Worm (Caenorhabditis elegans) whole organism, young adult: Measurements from ENCODE around the gene osm-8.
A peak's percentile ranks its signal among the peaks of the same experiment; 100 is the strongest.

Experiments
- B0261.1 ChIP-seq: sonication (generic microtip); optimal IDR thresholded peaks from 2 replicates; lab custom pipeline; 2016; ENCODE audit warnings: mild to moderate bottlenecking, missing genetic modification characterization, moderate library complexity, missing compliant biosample characterization
- B0336.3 ChIP-seq: fragments of 200-800 bp; sonication (Bioruptor generic); IDR thresholded peaks from 2 replicates; pipeline ENCODE4 v1.3.6; 2022; ENCODE audit warnings: missing genetic modification characterization, missing compliant biosample characterization
- D2030.7 ChIP-seq: fragments of 200-800 bp; sonication (Bioruptor generic); IDR thresholded peaks from 2 replicates; pipeline ENCODE4 v1.3.6; 2022; ENCODE audit warnings: missing genetic modification reagents, missing genetic modification characterization, missing compliant biosample characterization
- F49E8.2 ChIP-seq: sonication (generic microtip); optimal IDR thresholded peaks from 3 replicates; lab custom pipeline; 2017; ENCODE audit warnings: missing genetic modification characterization, mild to moderate bottlenecking, missing compliant biosample characterization, antibody characterized with exemption, moderate library complexity; ENCODE audit not compliant: insufficient read depth
- F52B5.7 ChIP-seq: sonication (generic microtip); optimal IDR thresholded peaks from 2 replicates; lab custom pipeline; 2016; ENCODE audit warnings: mild to moderate bottlenecking, missing genetic modification characterization, missing compliant biosample characterization
- F55B11.4 ChIP-seq: sonication (generic microtip); optimal IDR thresholded peaks from 2 replicates; lab custom pipeline; 2016; ENCODE audit warnings: missing compliant biosample characterization, missing genetic modification characterization, borderline replicate concordance; ENCODE audit not compliant: insufficient read depth
- F57C9.4 ChIP-seq: sonication (generic microtip); optimal IDR thresholded peaks from 2 replicates; lab custom pipeline; 2017; ENCODE audit warnings: mild to moderate bottlenecking, missing genetic modification characterization, missing compliant biosample characterization
- K12H6.12 ChIP-seq: fragments of 200-800 bp; sonication (Bioruptor generic); optimal IDR thresholded peaks from 2 replicates; lab custom pipeline; 2018; ENCODE audit warnings: mild to moderate bottlenecking, missing genetic modification characterization, missing compliant biosample characterization
- T26A5.8 ChIP-seq: sonication (generic microtip); optimal IDR thresholded peaks from 2 replicates; lab custom pipeline; 2016; ENCODE audit warnings: missing genetic modification characterization, missing compliant biosample characterization
- attf-5 ChIP-seq: fragments of 200-800 bp; sonication (Bioruptor generic); optimal IDR thresholded peaks from 2 replicates; lab custom pipeline; 2018; ENCODE audit warnings: mild to moderate bottlenecking, missing genetic modification characterization, missing compliant biosample characterization
- bed-2 ChIP-seq: fragments of 200-800 bp; sonication (Bioruptor generic); IDR thresholded peaks from 2 replicates; pipeline ENCODE4 v1.3.6; 2022; ENCODE audit warnings: missing genetic modification reagents, missing genetic modification characterization, missing compliant biosample characterization
- ccch-3 ChIP-seq: fragments of 200-800 bp; sonication (Bioruptor generic); optimal IDR thresholded peaks from 2 replicates; lab custom pipeline; 2018; ENCODE audit warnings: mild to moderate bottlenecking, missing genetic modification characterization, missing compliant biosample characterization
- cebp-1 ChIP-seq, 2 experiments: fragments of 200-800 bp in 1 of 2; sonication (Bioruptor generic) in 1 of 2; sonication (generic microtip) in 1 of 2; IDR thresholded peaks in 1 of 2; optimal IDR thresholded peaks in 1 of 2; 2 replicates each; pipeline versions ENCODE4 v1.3.6 to Lab custom; 2017 to 2022; ENCODE audit warnings: missing compliant biosample characterization in 2 of 2, missing genetic modification characterization in 2 of 2, mild to moderate bottlenecking in 1 of 2, missing genetic modification reagents in 1 of 2, moderate library complexity in 1 of 2
- cebp-2 ChIP-seq: fragments of 200-800 bp; sonication (Bioruptor generic); IDR thresholded peaks from 2 replicates; pipeline ENCODE4 v1.3.6; 2022; ENCODE audit warnings: missing genetic modification characterization, missing compliant biosample characterization
- ceh-27 ChIP-seq: fragments of 200-800 bp; sonication (Bioruptor generic); optimal IDR thresholded peaks from 2 replicates; lab custom pipeline; 2018; ENCODE audit warnings: mild to moderate bottlenecking, missing genetic modification characterization, moderate library complexity, missing compliant biosample characterization
- ceh-58 ChIP-seq: fragments of 200-800 bp; sonication (Bioruptor generic); IDR thresholded peaks from 2 replicates; pipeline ENCODE4 v1.3.6; 2022; ENCODE audit warnings: missing genetic modification characterization, missing compliant biosample characterization
- ceh-91 ChIP-seq: fragments of 200-800 bp; sonication (Bioruptor generic); IDR thresholded peaks from 2 replicates; pipeline ENCODE4 v1.3.6; 2022; ENCODE audit warnings: missing genetic modification reagents, missing genetic modification characterization, missing compliant biosample characterization
- die-1 ChIP-seq: sonication (generic microtip); optimal IDR thresholded peaks from 2 replicates; lab custom pipeline; 2016; ENCODE audit warnings: missing genotype, mild to moderate bottlenecking, missing genetic modification characterization, missing compliant biosample characterization
- dox-1 ChIP-seq: fragments of 200-800 bp; sonication (Bioruptor generic); IDR thresholded peaks from 2 replicates; pipeline ENCODE4 v1.3.6; 2022; ENCODE audit warnings: missing genetic modification reagents, missing genetic modification characterization, missing compliant biosample characterization
- dpff-1 ChIP-seq: sonication (generic microtip); optimal IDR thresholded peaks from 2 replicates; lab custom pipeline; 2017; ENCODE audit warnings: mild to moderate bottlenecking, missing genetic modification characterization, missing compliant biosample characterization
- egl-18 ChIP-seq: fragments of 200-800 bp; sonication (Bioruptor generic); IDR thresholded peaks from 2 replicates; pipeline ENCODE4 v1.3.6; 2022; ENCODE audit warnings: missing genetic modification reagents, missing genetic modification characterization, missing compliant biosample characterization
- egrh-3 ChIP-seq: fragments of 200-800 bp; sonication (Bioruptor generic); IDR thresholded peaks from 2 replicates; pipeline ENCODE4 v1.3.6; 2022; ENCODE audit warnings: missing genetic modification reagents, missing genetic modification characterization, missing compliant biosample characterization
- gei-17 ChIP-seq: fragments of 200-800 bp; sonication (Bioruptor generic); optimal IDR thresholded peaks from 2 replicates; lab custom pipeline; 2018; ENCODE audit warnings: mild to moderate bottlenecking, missing genetic modification characterization, missing compliant biosample characterization
- hmg-1.2 ChIP-seq: fragments of 200-800 bp; sonication (Bioruptor generic); IDR thresholded peaks from 2 replicates; pipeline ENCODE4 v1.3.6; 2022; ENCODE audit warnings: missing genetic modification reagents, missing genetic modification characterization, missing compliant biosample characterization
- hrde-1 ChIP-seq: sonication (generic microtip); optimal IDR thresholded peaks from 2 replicates; lab custom pipeline; 2016; ENCODE audit warnings: missing genetic modification characterization, mild to moderate bottlenecking, missing compliant biosample characterization, moderate library complexity, missing genotype, missing genetic modification reagents, borderline replicate concordance
- let-526 ChIP-seq: fragments of 200-800 bp; sonication (Bioruptor generic); IDR thresholded peaks from 2 replicates; pipeline ENCODE4 v1.3.6; 2022; ENCODE audit warnings: missing genetic modification reagents, missing genetic modification characterization, missing compliant biosample characterization
- lin-35 ChIP-seq, 3 experiments: fragments of 150-350 bp in 2 of 3; sonication (generic microtip) in 1 of 3; optimal IDR thresholded peaks; 2 replicates each; lab custom pipeline; 2014 to 2018; ENCODE audit warnings: missing biosample characterization in 3 of 3, missing genetic modification characterization in 3 of 3, missing genetic modification reagents in 3 of 3
- lin-40 ChIP-seq: sonication (generic microtip); optimal IDR thresholded peaks from 2 replicates; lab custom pipeline; 2016; ENCODE audit warnings: missing genetic modification characterization, mild to moderate bottlenecking, missing compliant biosample characterization, missing genotype, missing genetic modification reagents
- lsl-1 ChIP-seq: fragments of 200-800 bp; sonication (Bioruptor generic); optimal IDR thresholded peaks from 2 replicates; lab custom pipeline; 2018; ENCODE audit warnings: mild to moderate bottlenecking, missing genetic modification characterization, moderate library complexity, missing compliant biosample characterization
- madf-10 ChIP-seq: sonication (generic microtip); optimal IDR thresholded peaks from 2 replicates; lab custom pipeline; 2016; ENCODE audit warnings: mild to moderate bottlenecking, missing genetic modification characterization, missing compliant biosample characterization
- madf-8 ChIP-seq: fragments of 200-800 bp; sonication (Bioruptor generic); conservative IDR thresholded peaks from 2 replicates; pipeline ENCODE4 v1.3.6; 2022; ENCODE audit warnings: missing genetic modification reagents, missing genetic modification characterization, missing compliant biosample characterization
- mcd-1 ChIP-seq: fragments of 200-800 bp; sonication (Bioruptor generic); IDR thresholded peaks from 2 replicates; pipeline ENCODE4 v1.3.6; 2022; ENCODE audit warnings: missing genetic modification reagents, missing genetic modification characterization, missing compliant biosample characterization
- nfya-2 ChIP-seq: fragments of 200-800 bp; sonication (Bioruptor generic); IDR thresholded peaks from 2 replicates; pipeline ENCODE4 v1.3.6; 2022; ENCODE audit warnings: missing genetic modification reagents, missing genetic modification characterization, missing compliant biosample characterization
- nfyb-1 ChIP-seq: fragments of 200-800 bp; sonication (Bioruptor generic); IDR thresholded peaks from 2 replicates; pipeline ENCODE4 v1.3.6; 2022; ENCODE audit warnings: missing genetic modification reagents, missing genetic modification characterization, missing compliant biosample characterization
- rcor-1 ChIP-seq: fragments of 200-800 bp; sonication (Bioruptor generic); IDR thresholded peaks from 2 replicates; pipeline ENCODE4 v1.3.6; 2022; ENCODE audit warnings: missing genetic modification reagents, missing genetic modification characterization, missing compliant biosample characterization
- repo-1 ChIP-seq: sonication (generic microtip); optimal IDR thresholded peaks from 2 replicates; lab custom pipeline; 2017; ENCODE audit warnings: mild to moderate bottlenecking, missing genetic modification characterization, missing compliant biosample characterization
- snpc-3.4 ChIP-seq: sonication (generic microtip); optimal IDR thresholded peaks from 2 replicates; lab custom pipeline; 2017; ENCODE audit warnings: missing genetic modification characterization, mild to moderate bottlenecking, missing compliant biosample characterization, antibody characterized with exemption, moderate library complexity, missing genotype, missing genetic modification reagents
- snpc-4 ChIP-seq, 5 experiments: fragments of 150-350 bp in 1 of 5; sonication (generic microtip) in 4 of 5; optimal IDR thresholded peaks; 2 replicates each; lab custom pipeline; 2014 to 2018; ENCODE audit warnings: missing genetic modification characterization in 5 of 5, missing biosample characterization in 3 of 5, antibody characterized with exemption in 2 of 5, mild to moderate bottlenecking in 2 of 5, missing compliant biosample characterization in 2 of 5, missing genotype in 2 of 5, moderate library complexity in 2 of 5, missing genetic modification reagents in 1 of 5
- tbx-9 ChIP-seq: sonication (generic microtip); optimal IDR thresholded peaks from 2 replicates; lab custom pipeline; 2016; ENCODE audit warnings: borderline replicate concordance, missing genetic modification characterization, inconsistent platforms, missing compliant biosample characterization
- unc-62 ChIP-seq: fragments of 150-350 bp; optimal IDR thresholded peaks from 2 replicates; lab custom pipeline; 2014; ENCODE audit warnings: missing biosample characterization, missing genetic modification reagents, missing genetic modification characterization
- zfh-2 ChIP-seq: fragments of 200-800 bp; sonication (Bioruptor generic); conservative IDR thresholded peaks from 2 replicates; pipeline ENCODE4 v1.3.6; 2022; ENCODE audit warnings: missing genetic modification reagents, missing genetic modification characterization, missing compliant biosample characterization
- ztf-25 ChIP-seq: fragments of 200-800 bp; sonication (Bioruptor generic); IDR thresholded peaks from 2 replicates; pipeline ENCODE4 v1.3.6; 2022; ENCODE audit warnings: missing genetic modification reagents, missing genetic modification characterization, missing compliant biosample characterization
- ztf-26 ChIP-seq: sonication (generic microtip); optimal IDR thresholded peaks from 2 replicates; lab custom pipeline; 2017; ENCODE audit warnings: missing genetic modification characterization, missing compliant biosample characterization
- ztf-3 ChIP-seq: fragments of 200-800 bp; sonication (Bioruptor generic); optimal IDR thresholded peaks from 2 replicates; lab custom pipeline; 2018; ENCODE audit warnings: mild to moderate bottlenecking, missing genetic modification characterization, missing compliant biosample characterization

Gene osm-8

DNA sequence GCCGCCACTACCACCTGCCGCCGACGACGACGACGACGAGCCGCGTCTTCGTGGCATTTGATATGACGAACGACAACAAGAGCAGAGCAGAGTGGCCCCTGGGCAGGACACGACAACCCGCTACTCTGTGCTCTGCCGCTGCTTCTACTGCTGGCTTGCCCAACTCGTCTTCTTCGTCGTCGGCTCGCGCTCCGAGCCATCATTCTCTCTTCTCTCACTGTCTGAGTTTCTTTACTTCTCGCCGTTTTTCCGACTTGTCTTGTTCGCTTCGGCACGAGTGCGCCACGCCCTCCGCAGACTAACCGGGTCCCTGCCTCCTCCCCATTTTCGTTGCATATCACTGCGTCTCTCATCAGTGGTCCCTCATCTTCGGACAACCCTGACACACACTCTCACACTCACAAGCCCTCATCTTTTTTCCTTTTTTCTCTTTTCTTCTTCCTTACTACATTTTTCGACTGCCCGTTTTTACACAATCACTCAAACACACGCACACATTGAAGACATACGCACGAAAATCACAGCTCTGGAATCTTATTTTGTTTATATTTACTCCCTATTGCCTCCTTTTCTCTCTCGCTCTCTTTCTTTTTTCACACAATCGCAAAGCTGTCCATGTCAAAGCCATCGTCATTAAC, 36.9 kb upstream of the osm-8 start:
- no peak for TF ChIP-seq cebp-2 (GFP tag; lab: Robert Waterston, UW)
- TF ChIP-seq lsl-1 (GFP tag; lab: Kevin White, UChicago), result no peak
- TF ChIP-seq ztf-25 (GFP tag; lab: Robert Waterston, UW), result no peak
- TF ChIP-seq let-526 (GFP tag; lab: Robert Waterston, UW), result no peak
- TF ChIP-seq F52B5.7 (tag; lab: Kevin White, UChicago), result no peak
- TF ChIP-seq egl-18 (GFP tag; lab: Robert Waterston, UW), result no peak
- TF ChIP-seq egrh-3, result peak; percentile 84
- TF ChIP-seq cebp-1 (GFP tag; IDR thresholded peaks at IDR 0.05; lab: Robert Waterston, UW), result no peak
- peak; percentile 58 for TF ChIP-seq cebp-1 (tag; optimal IDR thresholded peaks at IDR 0.05; lab: Kevin White, UChicago)
- peak in 1 of 3 experiments; percentile 46 for TF ChIP-seq lin-35 (GFP tag; optimal IDR thresholded peaks at IDR 0.05; lab: Kevin White, UChicago)
- no peak for TF ChIP-seq dpff-1 (tag; lab: Kevin White, UChicago)
- TF ChIP-seq ztf-3 (GFP tag; lab: Kevin White, UChicago), result no peak
- no peak for TF ChIP-seq B0261.1 (tag; lab: Kevin White, UChicago)
- no peak for TF ChIP-seq F57C9.4 (tag; lab: Kevin White, UChicago)
- TF ChIP-seq F55B11.4 (tag; lab: Kevin White, UChicago), result no peak
- peak; percentile 43 for TF ChIP-seq ceh-27
- no peak for TF ChIP-seq nfya-2 (GFP tag; lab: Robert Waterston, UW)
- TF ChIP-seq hmg-1.2 (GFP tag; lab: Robert Waterston, UW), result peak; percentile 38; the same call in 1 of the 2 replicates
- no peak for TF ChIP-seq hrde-1 (tag; lab: Kevin White, UChicago)
- no peak for TF ChIP-seq snpc-4 (GFP tag; optimal IDR thresholded peaks at IDR 0.05; lab: Kevin White, UChicago)
- peak in 1 of 4 experiments; percentile 10 for TF ChIP-seq snpc-4 (tag; optimal IDR thresholded peaks at IDR 0.05; lab: Kevin White, UChicago)
- no peak for TF ChIP-seq ceh-58 (GFP tag; lab: Robert Waterston, UW)
- no peak for TF ChIP-seq F49E8.2
- no peak for TF ChIP-seq D2030.7 (GFP tag; lab: Robert Waterston, UW)
- TF ChIP-seq snpc-3.4 (tag; lab: Kevin White, UChicago), result no peak
- no peak for TF ChIP-seq madf-8 (GFP tag; lab: Robert Waterston, UW)
- no peak for TF ChIP-seq B0336.3
- no peak for TF ChIP-seq ztf-26 (tag; lab: Kevin White, UChicago)
- 0 out of 2 replicates have a peak, but pooled peaks have one; percentile 14 for TF ChIP-seq dox-1
- no peak for TF ChIP-seq nfyb-1 (GFP tag; lab: Robert Waterston, UW)
- no peak for TF ChIP-seq ccch-3
- TF ChIP-seq lin-40 (tag; lab: Kevin White, UChicago), result peak; percentile 32
- TF ChIP-seq zfh-2 (GFP tag; lab: Robert Waterston, UW), result peak; percentile 93
- peak; percentile 37 for TF ChIP-seq attf-5 (GFP tag; lab: Kevin White, UChicago)
- no peak for TF ChIP-seq repo-1 (tag; lab: Kevin White, UChicago)
- no peak for TF ChIP-seq unc-62 (GFP tag; lab: Kevin White, UChicago)
- TF ChIP-seq die-1 (tag; lab: Kevin White, UChicago), result no peak
- peak; percentile 35; the same call in 1 of the 2 replicates for TF ChIP-seq rcor-1 (GFP tag; lab: Robert Waterston, UW)
- no peak for TF ChIP-seq bed-2 (GFP tag; lab: Robert Waterston, UW)
- TF ChIP-seq ceh-91 (GFP tag; lab: Robert Waterston, UW), result no peak
- no peak for TF ChIP-seq gei-17 (GFP tag; lab: Kevin White, UChicago)
- no peak for TF ChIP-seq T26A5.8
- 0 out of 2 replicates have a peak, but pooled peaks have one; percentile 27 for TF ChIP-seq mcd-1 (GFP tag; lab: Robert Waterston, UW)
- TF ChIP-seq tbx-9, result no peak
- no peak for TF ChIP-seq madf-10
- peak; percentile 60 for TF ChIP-seq K12H6.12
